Fruit fly (Drosophila melanogaster) whole organism, embryonic: ENCODE measurements around the gene Ctr1B.

Experiments
- Atf-2 ChIP-seq: fragments of 200-800 bp; sonication (Bioruptor generic); optimal IDR thresholded peaks from 2 replicates; lab custom pipeline; 2016; ENCODE audit warnings: missing biosample characterization, missing genetic modification characterization
- Blimp-1 ChIP-seq: fragments of 200-800 bp; sonication (Bioruptor generic); optimal IDR thresholded peaks from 3 replicates; lab custom pipeline; 2018; ENCODE audit warnings: missing biosample characterization, missing genetic modification characterization, mild to moderate bottlenecking, moderate library complexity, missing genetic modification reagents
- CG10267 ChIP-seq: fragments of 200-800 bp; sonication (Bioruptor generic); optimal IDR thresholded peaks from 2 replicates; lab custom pipeline; 2018; ENCODE audit warnings: missing biosample characterization, mild to moderate bottlenecking, missing genetic modification characterization, moderate library complexity
- CG12104 ChIP-seq: fragments of 200-800 bp; sonication (Bioruptor generic); optimal IDR thresholded peaks from 3 replicates; lab custom pipeline; 2016; ENCODE audit warnings: missing biosample characterization, missing genetic modification characterization
- CG12942 ChIP-seq: fragments of 200-800 bp; sonication (Bioruptor generic); optimal IDR thresholded peaks from 3 replicates; lab custom pipeline; 2016; ENCODE audit warnings: missing biosample characterization, missing genetic modification characterization
- CG13287 ChIP-seq: fragments of 200-800 bp; sonication (Bioruptor generic); IDR thresholded peaks from 2 replicates; pipeline ENCODE4 v1.3.6; 2022; ENCODE audit warnings: missing biosample characterization, missing genetic modification characterization; ENCODE audit not compliant: partially characterized antibody
- CG13424 ChIP-seq: fragments of 200-800 bp; sonication (Bioruptor generic); optimal IDR thresholded peaks from 2 replicates; lab custom pipeline; 2019; ENCODE audit warnings: missing biosample characterization, mild to moderate bottlenecking, missing genetic modification characterization, moderate library complexity
- CG14710 ChIP-seq: fragments of 200-800 bp; sonication (Bioruptor generic); optimal IDR thresholded peaks from 3 replicates; lab custom pipeline; 2019; ENCODE audit warnings: missing biosample characterization, mild to moderate bottlenecking, missing genetic modification characterization, moderate library complexity
- CG1603 ChIP-seq: fragments of 200-800 bp; sonication (Bioruptor generic); optimal IDR thresholded peaks from 2 replicates; lab custom pipeline; 2019; ENCODE audit warnings: missing biosample characterization, mild to moderate bottlenecking, missing genetic modification characterization, moderate library complexity
- CG17361 ChIP-seq: fragments of 200-800 bp; sonication (Bioruptor generic); IDR thresholded peaks from 3 replicates; pipeline ENCODE4 v1.3.6; 2022; ENCODE audit warnings: missing biosample characterization, missing genetic modification characterization
- CG30403 ChIP-seq: fragments of 200-800 bp; sonication (Bioruptor generic); optimal IDR thresholded peaks from 3 replicates; lab custom pipeline; 2016; ENCODE audit warnings: missing biosample characterization, missing genetic modification characterization
- CG3407 ChIP-seq: fragments of 200-800 bp; sonication (Bioruptor generic); optimal IDR thresholded peaks from 2 replicates; lab custom pipeline; 2018; ENCODE audit warnings: missing biosample characterization, mild to moderate bottlenecking, missing genetic modification characterization
- CG3838 ChIP-seq: fragments of 200-800 bp; sonication (Bioruptor generic); optimal IDR thresholded peaks from 3 replicates; lab custom pipeline; 2016; ENCODE audit warnings: missing biosample characterization, missing genetic modification characterization
- CG5180 ChIP-seq: fragments of 200-800 bp; sonication (Bioruptor generic); optimal IDR thresholded peaks from 3 replicates; lab custom pipeline; 2017; ENCODE audit warnings: missing biosample characterization, missing genetic modification characterization, mild to moderate bottlenecking, moderate library complexity, missing genetic modification reagents
- CG6854 ChIP-seq: fragments of 200-800 bp; sonication (Bioruptor generic); optimal IDR thresholded peaks from 3 replicates; lab custom pipeline; 2017; ENCODE audit warnings: missing biosample characterization, mild to moderate bottlenecking, missing genetic modification characterization
- CG7357 ChIP-seq: fragments of 200-800 bp; sonication (Bioruptor generic); IDR thresholded peaks from 3 replicates; pipeline ENCODE4 v1.3.6; 2022; ENCODE audit warnings: missing biosample characterization, missing genetic modification characterization
- CG8478 ChIP-seq: fragments of >200 bp; optimal IDR thresholded peaks from 2 replicates; lab custom pipeline; 2018
- CG9727 ChIP-seq: fragments of 200-800 bp; sonication (Bioruptor generic); optimal IDR thresholded peaks from 3 replicates; lab custom pipeline; 2017; ENCODE audit warnings: missing biosample characterization, mild to moderate bottlenecking, missing genetic modification characterization
- CoRest ChIP-seq: fragments of 200-800 bp; sonication (Bioruptor generic); optimal IDR thresholded peaks from 3 replicates; lab custom pipeline; 2018; ENCODE audit warnings: missing biosample characterization, mild to moderate bottlenecking, missing genetic modification characterization, moderate library complexity
- E2f1 ChIP-seq: fragments of 200-800 bp; sonication (Bioruptor generic); IDR thresholded peaks from 2 replicates; pipeline ENCODE4 v1.3.6; 2022; ENCODE audit warnings: missing biosample characterization, missing genetic modification characterization
- Elba2 ChIP-seq: fragments of 200-800 bp; sonication (Bioruptor generic); optimal IDR thresholded peaks from 3 replicates; lab custom pipeline; 2016; ENCODE audit warnings: missing biosample characterization, missing genetic modification characterization
- Fer1 ChIP-seq: fragments of 200-800 bp; sonication (Bioruptor generic); optimal IDR thresholded peaks from 2 replicates; lab custom pipeline; 2017; ENCODE audit warnings: missing biosample characterization, mild to moderate bottlenecking, missing genetic modification characterization
- Hand ChIP-seq: fragments of 200-800 bp; sonication (Bioruptor generic); optimal IDR thresholded peaks from 2 replicates; lab custom pipeline; 2017; ENCODE audit warnings: mild to moderate bottlenecking, missing biosample characterization, missing genetic modification reagents, missing genetic modification characterization
- Hr3 ChIP-seq: fragments of 200-800 bp; sonication (Bioruptor generic); optimal IDR thresholded peaks from 3 replicates; lab custom pipeline; 2016; ENCODE audit warnings: missing biosample characterization, missing genetic modification characterization
- Lim3 ChIP-seq: fragments of 200-800 bp; sonication (Bioruptor generic); IDR thresholded peaks from 2 replicates; pipeline ENCODE4 v1.3.6; 2022; ENCODE audit warnings: missing biosample characterization, missing genetic modification characterization
- Mrtf ChIP-seq: fragments of 200-800 bp; sonication (Bioruptor generic); IDR thresholded peaks from 3 replicates; pipeline ENCODE4 v1.3.6; 2022; ENCODE audit warnings: missing biosample characterization, missing genetic modification characterization
- NFAT ChIP-seq: fragments of 200-800 bp; sonication (Bioruptor generic); IDR thresholded peaks from 2 replicates; pipeline ENCODE4 v1.3.6; 2022; ENCODE audit warnings: missing biosample characterization, missing genetic modification characterization
- Opbp ChIP-seq: fragments of 200-800 bp; sonication (Bioruptor generic); IDR thresholded peaks from 3 replicates; pipeline ENCODE4 v1.3.6; 2022; ENCODE audit warnings: missing biosample characterization, missing genetic modification characterization; ENCODE audit not compliant: partially characterized antibody
- Ravus ChIP-seq: fragments of 200-800 bp; sonication (Bioruptor generic); IDR thresholded peaks from 2 replicates; pipeline ENCODE4 v1.3.6; 2022; ENCODE audit warnings: missing biosample characterization, missing genetic modification characterization
- Sox102F ChIP-seq: fragments of 200-800 bp; sonication (Bioruptor generic); optimal IDR thresholded peaks from 2 replicates; lab custom pipeline; 2018; ENCODE audit warnings: missing biosample characterization, mild to moderate bottlenecking, missing genetic modification characterization, moderate library complexity
- TFAM ChIP-seq: fragments of 200-800 bp; sonication (Bioruptor generic); optimal IDR thresholded peaks from 2 replicates; lab custom pipeline; 2017; ENCODE audit warnings: missing biosample characterization, missing genetic modification characterization, inconsistent platforms
- ap ChIP-seq: fragments of 200-800 bp; sonication (Bioruptor generic); IDR thresholded peaks from 2 replicates; pipeline ENCODE4 v1.3.6; 2022; ENCODE audit warnings: missing biosample characterization, missing genetic modification characterization
- caup ChIP-seq: fragments of 200-800 bp; sonication (Bioruptor generic); optimal IDR thresholded peaks from 3 replicates; lab custom pipeline; 2017; ENCODE audit warnings: missing biosample characterization, mild to moderate bottlenecking, missing genetic modification characterization, moderate library complexity; ENCODE audit not compliant: severe bottlenecking
- chif ChIP-seq, 2 experiments: fragments of 200-800 bp; sonication (Bioruptor generic); optimal IDR thresholded peaks; 3 replicates each; lab custom pipeline; 2016; ENCODE audit warnings: missing biosample characterization in 2 of 2, missing genetic modification characterization in 2 of 2
- dan ChIP-seq: fragments of 200-800 bp; sonication (Bioruptor generic); IDR thresholded peaks from 2 replicates; pipeline ENCODE4 v1.3.6; 2022; ENCODE audit warnings: missing biosample characterization, missing genetic modification characterization
- eve ChIP-seq, 2 experiments: fragments of >200 bp; optimal IDR thresholded peaks; 2 replicates each; lab custom pipeline; 2017; ENCODE audit warnings: missing biosample characterization in 2 of 2, missing genetic modification characterization in 2 of 2
- fd3F ChIP-seq: fragments of 200-800 bp; sonication (Bioruptor generic); optimal IDR thresholded peaks from 2 replicates; lab custom pipeline; 2018; ENCODE audit warnings: missing biosample characterization, mild to moderate bottlenecking, missing genetic modification characterization, moderate library complexity
- gcm ChIP-seq: fragments of 200-800 bp; sonication (Bioruptor generic); optimal IDR thresholded peaks from 2 replicates; lab custom pipeline; 2019; ENCODE audit warnings: missing biosample characterization, mild to moderate bottlenecking, missing genetic modification characterization, moderate library complexity
- gcm2 ChIP-seq: fragments of 200-800 bp; sonication (Bioruptor generic); optimal IDR thresholded peaks from 2 replicates; lab custom pipeline; 2016; ENCODE audit warnings: missing biosample characterization, missing genetic modification characterization
- hbn ChIP-seq: fragments of 200-800 bp; sonication (Bioruptor generic); IDR thresholded peaks from 2 replicates; pipeline ENCODE4 v1.3.6; 2022; ENCODE audit warnings: missing biosample characterization, missing genetic modification characterization; ENCODE audit not compliant: partially characterized antibody
- insv ChIP-seq, 2 experiments: fragments of 200-800 bp; sonication (Bioruptor generic); optimal IDR thresholded peaks; 3 replicates each; lab custom pipeline; 2016 to 2018; ENCODE audit warnings: missing biosample characterization in 2 of 2, missing genetic modification characterization in 2 of 2
- jumu ChIP-seq: fragments of 200-800 bp; sonication (Bioruptor generic); optimal IDR thresholded peaks from 3 replicates; lab custom pipeline; 2016; ENCODE audit warnings: missing biosample characterization, missing genetic modification characterization
- lbe ChIP-seq: fragments of 200-800 bp; sonication (Bioruptor generic); optimal IDR thresholded peaks from 2 replicates; lab custom pipeline; 2016; ENCODE audit warnings: missing biosample characterization, mild to moderate bottlenecking, missing genetic modification characterization
- odd ChIP-seq: fragments of 200-800 bp; sonication (Bioruptor generic); optimal IDR thresholded peaks from 2 replicates; lab custom pipeline; 2017; ENCODE audit warnings: missing biosample characterization, mild to moderate bottlenecking, missing genetic modification characterization
- otp ChIP-seq: fragments of 200-800 bp; sonication (Bioruptor generic); IDR thresholded peaks from 3 replicates; pipeline ENCODE4, ENCODE4 v1.3.6; 2022; ENCODE audit warnings: missing biosample characterization, missing genetic modification characterization
- prd ChIP-seq, 3 experiments: fragments of >200 bp in 2 of 3; fragments of 200-800 bp in 1 of 3; sonication (Bioruptor generic) in 1 of 3; optimal IDR thresholded peaks in 2 of 3; IDR thresholded peaks in 1 of 3; 2 replicates in 2 of 3; 3 replicates in 1 of 3; pipeline versions ENCODE4 v1.3.6 to Lab custom; 2017 to 2022; ENCODE audit warnings: missing biosample characterization in 1 of 3, missing genetic modification characterization in 1 of 3
- sna ChIP-seq: fragments of 200-800 bp; sonication (Bioruptor generic); IDR thresholded peaks from 2 replicates; pipeline ENCODE4 v1.3.6; 2022; ENCODE audit warnings: missing biosample characterization, missing genetic modification characterization; ENCODE audit not compliant: partially characterized antibody
- stc ChIP-seq: fragments of 200-800 bp; sonication (Bioruptor generic); IDR thresholded peaks from 2 replicates; pipeline ENCODE4 v1.3.6; 2022; ENCODE audit warnings: missing biosample characterization, missing genetic modification characterization
- tx ChIP-seq: fragments of 200-800 bp; sonication (Bioruptor generic); optimal IDR thresholded peaks from 2 replicates; lab custom pipeline; 2016; ENCODE audit warnings: missing biosample characterization, missing genetic modification characterization
- zfh1 ChIP-seq: fragments of 200-800 bp; sonication (Bioruptor generic); IDR thresholded peaks from 3 replicates; pipeline ENCODE4 v1.3.6; 2022; ENCODE audit warnings: missing biosample characterization, missing genetic modification characterization

Gene Ctr1B

DNA sequence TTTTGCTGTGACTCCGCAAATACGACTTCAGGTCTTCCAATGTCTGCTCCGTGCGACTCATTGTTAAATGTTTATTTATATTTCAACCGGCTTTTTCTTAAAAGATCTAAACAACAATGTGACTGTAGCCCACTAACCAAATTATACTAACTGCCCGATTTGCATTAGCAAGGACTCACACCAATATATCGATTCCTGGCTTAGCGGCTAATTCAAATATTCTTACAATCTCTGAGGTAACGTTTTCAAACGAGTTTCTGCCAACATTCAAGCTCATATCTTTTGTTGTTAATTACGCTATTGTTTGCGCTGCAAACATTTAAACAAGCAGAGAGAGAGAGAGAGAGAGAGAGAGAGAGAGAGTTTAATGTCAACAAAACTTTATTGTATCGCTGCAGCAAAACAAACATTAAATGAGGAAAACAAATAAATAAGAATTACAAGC lies 8.9 kb upstream of the Ctr1B start, which contains the start of gene tex (continued):
- TF ChIP-seq NFAT (GFP tag; lab: Robert Waterston, UW): no peak
- no peak for TF ChIP-seq stc (GFP tag; lab: Robert Waterston, UW)
- TF ChIP-seq fd3F: no peak
- peak; percentile 37; the same call in 2 of the 3 replicates for TF ChIP-seq CG17361 (GFP tag; lab: Robert Waterston, UW)
- TF ChIP-seq CG10267 (tag; lab: Kevin White, UChicago): peak; percentile 47
- peak; percentile 3 for TF ChIP-seq CG12104
- TF ChIP-seq CG30403 (GFP tag; lab: Kevin White, UChicago): no peak
- TF ChIP-seq gcm (GFP tag; lab: Kevin White, UChicago): peak; percentile 57
- no peak for TF ChIP-seq CG12942 (GFP tag; lab: Kevin White, UChicago)
- no peak for TF ChIP-seq Hand (GFP tag; lab: Kevin White, UChicago)
- TF ChIP-seq CG3407 (GFP tag; lab: Kevin White, UChicago): peak; percentile 62
- TF ChIP-seq Elba2 (GFP tag; lab: Kevin White, UChicago): no peak
- peak; percentile 29; the same call in 1 of the 3 replicates for TF ChIP-seq otp (GFP tag; lab: Robert Waterston, UW)
- TF ChIP-seq CG9727 (GFP tag; lab: Kevin White, UChicago): peak; percentile 69
- TF ChIP-seq Sox102F (GFP tag; lab: Kevin White, UChicago): no peak
- no peak for TF ChIP-seq gcm2 (GFP tag; lab: Kevin White, UChicago)
- TF ChIP-seq Blimp-1 (GFP tag; lab: Kevin White, UChicago): peak; percentile 67
- TF ChIP-seq odd (GFP tag; lab: Kevin White, UChicago): no peak
- TF ChIP-seq CG13287 (GFP tag; lab: Robert Waterston, UW): peak; percentile 67
- peak in 1 of 2 experiments; percentile 57 for TF ChIP-seq insv (GFP tag; optimal IDR thresholded peaks at IDR 0.05; lab: Kevin White, UChicago)
- TF ChIP-seq CoRest (tag; lab: Kevin White, UChicago): peak; percentile 7
- TF ChIP-seq CG1603 (tag; lab: Kevin White, UChicago): peak; percentile 82
- 0 out of 2 replicates have a peak, but pooled peaks have one; percentile 44 for TF ChIP-seq sna (GFP tag; lab: Robert Waterston, UW)
- TF ChIP-seq eve (GFP tag; optimal IDR thresholded peaks at IDR 0.05; lab: Kevin White, UChicago): no peak
- no peak for TF ChIP-seq E2f1 (GFP tag; lab: Robert Waterston, UW)
- TF ChIP-seq zfh1 (GFP tag; lab: Robert Waterston, UW): no peak
- no peak for TF ChIP-seq Opbp
- TF ChIP-seq CG5180: no peak
- TF ChIP-seq Fer1: no peak
- TF ChIP-seq ap (GFP tag; lab: Robert Waterston, UW): no peak
- no peak for TF ChIP-seq Mrtf (GFP tag; lab: Robert Waterston, UW)
- no peak for TF ChIP-seq prd (optimal IDR thresholded peaks at IDR 0.05; lab: Kevin White, UChicago)
- TF ChIP-seq prd (GFP tag; IDR thresholded peaks at IDR 0.05; lab: Robert Waterston, UW): no peak
- no peak for TF ChIP-seq Lim3 (GFP tag; lab: Robert Waterston, UW)
- peak; percentile 28; the same call in 1 of the 2 replicates for TF ChIP-seq hbn (GFP tag; lab: Robert Waterston, UW)
- no peak for TF ChIP-seq CG3838
- no peak for TF ChIP-seq dan (GFP tag; lab: Robert Waterston, UW)
- no peak for TF ChIP-seq Atf-2 (GFP tag; lab: Kevin White, UChicago)
- TF ChIP-seq lbe: no peak
- no peak for TF ChIP-seq Ravus (GFP tag; lab: Robert Waterston, UW)
- no peak for TF ChIP-seq CG8478
- no peak for TF ChIP-seq caup
- TF ChIP-seq jumu (GFP tag; lab: Kevin White, UChicago): no peak
- TF ChIP-seq Hr3 (GFP tag; lab: Kevin White, UChicago): no peak
- peak; percentile 4 for TF ChIP-seq CG13424 (tag; lab: Kevin White, UChicago)
- no peak for TF ChIP-seq CG6854 (GFP tag; lab: Kevin White, UChicago)
- TF ChIP-seq TFAM: no peak
- TF ChIP-seq tx (GFP tag; lab: Kevin White, UChicago): no peak
- TF ChIP-seq chif (GFP tag; optimal IDR thresholded peaks at IDR 0.05; lab: Kevin White, UChicago): peak in 1 of 2 experiments; percentile 14
- peak; percentile 77 for TF ChIP-seq CG14710 (tag; lab: Kevin White, UChicago)
- TF ChIP-seq CG7357 (GFP tag; lab: Robert Waterston, UW): no peak
